Worm (Caenorhabditis elegans): Measurements from ENCODE around the gene nuo-5.

The nuo-5 gene

DNA sequence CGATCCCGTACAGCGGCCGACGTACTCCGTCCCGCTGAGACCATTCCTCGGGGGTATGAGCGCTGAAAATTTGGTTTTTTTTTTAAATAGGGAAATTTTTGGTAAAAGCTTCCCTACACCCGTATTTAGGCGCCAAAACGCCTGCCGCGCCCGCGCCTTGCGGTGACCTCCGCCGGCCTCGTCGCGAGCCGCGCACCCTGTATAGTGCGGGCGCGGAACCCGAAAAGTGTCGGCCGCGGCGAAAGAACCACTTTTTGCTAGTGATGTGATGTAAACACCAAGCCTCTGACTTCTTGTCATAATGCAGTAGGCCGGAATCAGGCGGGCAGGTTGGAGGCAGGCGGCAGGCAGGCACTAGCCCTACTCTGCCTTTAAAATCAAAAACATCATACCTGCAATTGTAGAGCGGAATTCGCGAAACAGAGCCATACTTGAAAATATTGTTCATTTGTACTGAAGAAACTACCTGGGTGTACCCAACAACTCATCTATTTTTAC lies 20.0 kb downstream of the nuo-5 start, which contains the start of gene srt-29:
TSS of gene srt-29 (minus strand) at position 448 of the 498 bp plus-strand sequence.
- TF ChIP-seq ceh-43 (GFP tag; optimal IDR thresholded peaks at IDR 0.05) = no peak
- no peak for TF ChIP-seq snpc-4 (tag; optimal IDR thresholded peaks at IDR 0.05)
- TF ChIP-seq blmp-1 (tag; optimal IDR thresholded peaks at IDR 0.05) = no peak
- TF ChIP-seq sptf-1 (tag; optimal IDR thresholded peaks at IDR 0.05) = no peak
- TF ChIP-seq nhr-237 (tag; optimal IDR thresholded peaks at IDR 0.05) = no peak

DNA sequence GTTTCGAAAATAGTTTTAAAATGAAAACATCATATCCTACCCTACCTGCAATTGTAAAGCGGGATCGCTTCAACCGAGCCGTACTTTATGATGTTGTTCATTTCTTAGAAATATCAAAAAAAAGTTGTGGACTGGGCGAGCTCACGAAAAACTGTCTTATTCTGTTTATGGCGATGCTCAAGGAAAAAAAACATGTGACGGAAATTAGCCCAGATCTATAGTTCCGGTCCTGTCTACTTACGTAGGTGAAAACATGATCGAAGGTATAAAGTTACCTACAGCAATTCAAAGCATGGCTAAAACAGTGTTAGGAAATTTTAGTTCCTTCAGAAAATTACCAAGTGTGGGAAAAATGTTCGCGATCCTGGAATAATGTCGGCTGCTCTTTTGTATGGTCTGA lies 22.0 kb downstream of the nuo-5 start, which contains the start of gene srt-27:
TSS of gene srt-27 (minus strand) at position 101 of the 400 bp plus-strand sequence.
- no peak for TF ChIP-seq ces-1 (GFP tag; optimal IDR thresholded peaks at IDR 0.05)
- no peak for TF ChIP-seq tbx-8 (GFP tag; optimal IDR thresholded peaks at IDR 0.05)
- no peak for TF ChIP-seq ztf-11 (tag; optimal IDR thresholded peaks at IDR 0.05)
- TF ChIP-seq cnd-1 (tag; optimal IDR thresholded peaks at IDR 0.05) = no peak
- TF ChIP-seq lin-13 (tag; optimal IDR thresholded peaks at IDR 0.05) = no peak
- TF ChIP-seq ceh-83 (GFP tag; optimal IDR thresholded peaks at IDR 0.05) = no peak
- TF ChIP-seq zip-8 (tag; optimal IDR thresholded peaks at IDR 0.05) = no peak
- no peak for TF ChIP-seq lin-32 (GFP tag; optimal IDR thresholded peaks at IDR 0.05)
- no peak for TF ChIP-seq nhr-12 (tag; optimal IDR thresholded peaks at IDR 0.05)
- no peak for TF ChIP-seq bed-3 (GFP tag; optimal IDR thresholded peaks at IDR 0.05)
- no peak for TF ChIP-seq M03D4.4 (tag; optimal IDR thresholded peaks at IDR 0.05)

DNA sequence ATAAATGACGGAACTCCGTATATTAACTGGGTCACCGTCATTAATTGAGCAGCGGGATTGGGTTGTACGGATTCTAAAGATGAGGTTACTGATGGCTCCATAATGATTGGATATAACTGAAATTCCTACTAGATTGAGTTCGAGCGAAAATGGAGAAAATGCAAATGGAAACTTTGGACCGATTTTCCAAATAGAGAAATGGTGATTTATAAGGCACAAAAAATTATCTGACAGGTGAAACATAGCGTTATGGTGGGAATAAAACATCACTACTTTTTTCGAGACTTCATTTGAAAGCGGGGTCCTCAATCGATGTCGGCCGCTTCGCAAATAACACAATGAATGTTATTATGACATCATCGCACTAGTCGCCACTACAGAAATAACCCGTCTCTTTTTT lies 23.8 kb downstream of the nuo-5 start, which contains the start of gene srg-60:
TSS of gene srg-60 (minus strand) at position 101 of the 400 bp plus-strand sequence.
- TF ChIP-seq lsy-2 (tag; optimal IDR thresholded peaks at IDR 0.05) (no peak), nhr-237 (tag; optimal IDR thresholded peaks at IDR 0.05) (no peak), elt-3 (tag; optimal IDR thresholded peaks at IDR 0.05) (no peak), elt-1 (tag; optimal IDR thresholded peaks at IDR 0.05; ENCODE audit: borderline replicate concordance, insufficient read depth) (no peak)

DNA sequence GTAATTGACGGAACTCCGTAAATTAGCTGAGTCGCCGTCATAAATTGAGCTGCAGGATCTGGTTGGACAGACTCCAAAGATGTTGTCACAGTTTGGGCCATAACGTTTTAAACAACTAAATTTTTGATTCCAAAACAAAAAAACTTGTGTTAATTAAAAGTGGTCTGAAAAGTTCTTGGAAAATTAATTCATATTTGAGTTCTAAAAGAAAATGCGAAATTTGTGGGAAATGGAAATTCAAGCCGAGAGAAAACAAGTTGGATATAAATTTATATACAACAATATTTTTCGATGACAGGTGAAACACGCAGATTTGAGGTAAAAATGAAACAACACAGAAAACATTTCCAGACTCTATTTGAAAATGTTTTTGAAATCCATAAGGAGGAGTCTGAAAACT lies 26.5 kb downstream of the nuo-5 start, which contains the start of gene srg-59:
TSS of gene srg-59 (minus strand) at position 101 of the 400 bp plus-strand sequence.
- no peak for TF ChIP-seq bed-3 (GFP tag; optimal IDR thresholded peaks at IDR 0.05)
- TF ChIP-seq nhr-12 (tag; optimal IDR thresholded peaks at IDR 0.05) = no peak
- no peak for TF ChIP-seq elt-1 (tag; optimal IDR thresholded peaks at IDR 0.05; ENCODE audit: borderline replicate concordance, insufficient read depth)
- TF ChIP-seq nhr-76 (tag; optimal IDR thresholded peaks at IDR 0.05) = no peak
- TF ChIP-seq nhr-2 (tag; optimal IDR thresholded peaks at IDR 0.05) = no peak
- TF ChIP-seq ceh-83 (GFP tag; optimal IDR thresholded peaks at IDR 0.05) = no peak
- no peak for TF ChIP-seq drap-1 (GFP tag; optimal IDR thresholded peaks at IDR 0.05)
- no peak for TF ChIP-seq ceh-43 (GFP tag; optimal IDR thresholded peaks at IDR 0.05)
- TF ChIP-seq snpc-4 (tag; optimal IDR thresholded peaks at IDR 0.05) = no peak

DNA sequence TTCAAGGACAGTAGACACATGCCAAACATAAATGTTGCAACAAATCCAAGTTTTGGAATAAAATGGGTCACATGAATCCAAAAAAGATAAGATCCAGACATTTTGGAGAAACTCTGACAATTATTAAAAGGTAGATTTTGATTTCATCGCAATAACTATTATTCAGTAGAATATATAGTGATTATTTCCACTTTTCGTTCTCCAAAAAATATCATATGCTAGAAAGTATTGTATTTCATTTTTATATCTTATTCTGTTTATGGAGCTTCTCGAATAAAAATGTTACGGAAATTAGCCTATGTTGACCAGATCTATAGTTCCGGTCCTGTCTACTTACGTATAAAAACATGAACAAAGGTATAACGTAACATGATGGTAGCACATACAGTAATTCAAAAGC lies 28.3 kb downstream of the nuo-5 start, which contains the start of gene str-13:
TSS of gene str-13 (minus strand) at position 101 of the 400 bp plus-strand sequence.
- TF ChIP-seq ceh-39 (tag; optimal IDR thresholded peaks at IDR 0.05) (no peak), ces-1 (GFP tag; optimal IDR thresholded peaks at IDR 0.05) (no peak), mls-2 (tag; optimal IDR thresholded peaks at IDR 0.05) (no peak), nhr-28 (tag; optimal IDR thresholded peaks at IDR 0.05) (no peak), lin-13 (tag; optimal IDR thresholded peaks at IDR 0.05) (no peak), blmp-1 (tag; optimal IDR thresholded peaks at IDR 0.05) (no peak), ham-2 (GFP tag; optimal IDR thresholded peaks at IDR 0.05) (no peak), bed-3 (GFP tag; optimal IDR thresholded peaks at IDR 0.05) (no peak), cnd-1 (tag; optimal IDR thresholded peaks at IDR 0.05) (no peak), elt-3 (tag; optimal IDR thresholded peaks at IDR 0.05) (no peak), nhr-76 (tag; optimal IDR thresholded peaks at IDR 0.05) (no peak)

DNA sequence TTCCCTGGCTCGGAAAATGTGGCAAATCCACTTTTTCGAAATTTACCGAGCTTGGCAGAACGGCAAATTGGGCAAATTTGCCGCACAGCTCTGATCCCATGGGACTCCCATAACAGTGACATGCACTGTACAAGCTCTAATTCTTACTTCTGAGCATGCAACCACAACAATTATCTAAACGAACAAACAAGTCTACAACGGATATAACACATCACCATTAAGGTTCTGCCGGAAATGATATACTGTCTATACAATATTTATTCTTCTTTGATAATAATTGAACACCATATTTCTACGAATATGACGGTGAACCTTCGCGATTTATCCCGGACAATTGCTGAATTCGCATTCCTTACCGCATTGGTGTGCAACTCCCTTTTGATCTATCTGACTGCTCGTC lies 29.5 kb downstream of the nuo-5 start, which contains the start of gene str-33:
TSS of gene str-33 (plus strand) at position 301 of the 400 bp plus-strand sequence.
- TF ChIP-seq nhr-237 (tag; optimal IDR thresholded peaks at IDR 0.05) (no peak), cnd-1 (tag; optimal IDR thresholded peaks at IDR 0.05) (no peak), lsy-2 (tag; optimal IDR thresholded peaks at IDR 0.05) (no peak), mls-2 (tag; optimal IDR thresholded peaks at IDR 0.05) (no peak), M03D4.4 (tag; optimal IDR thresholded peaks at IDR 0.05) (no peak), tbx-8 (GFP tag; optimal IDR thresholded peaks at IDR 0.05) (no peak), mep-1 (tag; optimal IDR thresholded peaks at IDR 0.05) (no peak), blmp-1 (tag; optimal IDR thresholded peaks at IDR 0.05) (no peak), nhr-2 (tag; optimal IDR thresholded peaks at IDR 0.05) (no peak), flh-1 (GFP tag; optimal IDR thresholded peaks at IDR 0.05) (no peak)
